Worm (Caenorhabditis elegans) whole organism, L3 larva: ENCODE measurements around the gene Y41D4B.17.

ENCODE experiments used
- ama-1 ChIP-seq: fragments of 150-350 bp; optimal IDR thresholded peaks from 2 replicates; lab custom pipeline; 2018
- fkh-10 ChIP-seq: sonication (generic microtip); optimal IDR thresholded peaks from 2 replicates; lab custom pipeline; 2017; ENCODE audit warnings: missing biosample characterization, missing genetic modification reagents, missing genetic modification characterization
- fos-1 ChIP-seq: fragments of 150-350 bp; optimal IDR thresholded peaks from 2 replicates; lab custom pipeline; 2014; ENCODE audit warnings: missing biosample characterization, missing genetic modification characterization
- jun-1 ChIP-seq: fragments of 150-350 bp; optimal IDR thresholded peaks from 2 replicates; lab custom pipeline; 2014; ENCODE audit warnings: missing biosample characterization, missing genetic modification reagents, missing genetic modification characterization
- mdl-1 ChIP-seq: fragments of 150-350 bp; optimal IDR thresholded peaks from 2 replicates; lab custom pipeline; 2014; ENCODE audit warnings: missing biosample characterization, missing genetic modification characterization
- nhr-12 ChIP-seq: fragments of 150-350 bp; optimal IDR thresholded peaks from 2 replicates; lab custom pipeline; 2014; ENCODE audit warnings: missing biosample characterization, missing genetic modification characterization
- nhr-28 ChIP-seq: fragments of 150-350 bp; optimal IDR thresholded peaks from 2 replicates; lab custom pipeline; 2014; ENCODE audit warnings: missing biosample characterization, missing genetic modification characterization
- pqm-1 ChIP-seq: fragments of 150-350 bp; optimal IDR thresholded peaks from 2 replicates; lab custom pipeline; 2017; ENCODE audit warnings: missing biosample characterization, missing genetic modification characterization, inconsistent platforms
- snpc-4 ChIP-seq: fragments of 150-350 bp; optimal IDR thresholded peaks from 2 replicates; lab custom pipeline; 2014; ENCODE audit warnings: missing biosample characterization, missing genetic modification characterization
- unc-39 ChIP-seq: sonication (generic microtip); optimal IDR thresholded peaks from 4 replicates; lab custom pipeline; 2017; ENCODE audit warnings: missing biosample characterization, missing genetic modification characterization
- unc-62 ChIP-seq: fragments of 150-350 bp; sonication (generic microtip); optimal IDR thresholded peaks from 4 replicates; lab custom pipeline; 2014; ENCODE audit warnings: missing biosample characterization, missing genetic modification reagents, missing genetic modification characterization

DNA sequence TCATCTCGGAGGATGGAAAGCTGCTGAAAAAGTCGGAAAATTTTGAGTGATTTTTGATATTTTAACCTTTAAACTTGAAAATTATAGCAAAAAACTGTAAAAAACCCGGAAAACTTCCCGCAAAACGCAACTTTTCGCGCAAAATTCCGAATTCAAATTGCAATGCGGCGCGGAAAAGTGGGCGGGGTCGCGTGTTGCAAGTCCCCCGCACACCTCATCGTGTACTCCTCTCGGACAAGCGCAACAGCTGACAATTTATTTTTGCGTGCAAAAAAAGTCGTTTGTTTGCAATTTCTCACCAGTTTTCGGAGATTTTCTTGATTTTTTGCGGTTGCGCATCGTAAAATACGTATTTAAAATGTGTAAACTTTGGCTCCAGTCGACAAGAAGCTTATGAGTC lies 35.9 kb downstream of the Y41D4B.17 start, which contains the start of gene npp-8:
- TF ChIP-seq mdl-1, result no peak
- TF ChIP-seq unc-39 (tag; lab: Kevin White, UChicago), result no peak
- peak; percentile 61 for TF ChIP-seq snpc-4
- TF ChIP-seq nhr-28 (tag; lab: Kevin White, UChicago), result no peak
- TF ChIP-seq jun-1 (tag; lab: Kevin White, UChicago), result peak; percentile 33
- TF ChIP-seq fkh-10 (GFP tag; lab: Kevin White, UChicago), result no peak
- no peak for TF ChIP-seq pqm-1 (tag; lab: Kevin White, UChicago)
- no peak for TF ChIP-seq unc-62 (GFP tag; lab: Kevin White, UChicago)
- peak; percentile 52 for TF ChIP-seq ama-1 (lab: Kevin White, UChicago)
- peak; percentile 4 for TF ChIP-seq fos-1 (tag; lab: Kevin White, UChicago)
- no peak for TF ChIP-seq nhr-12 (tag; lab: Kevin White, UChicago)
